Worm (Caenorhabditis elegans): ENCODE data around the gene nhr-15.

nhr-15 gene

ce11 chrV:349054-349453 lies 36.5 kb downstream of the nhr-15 start, which contains the start of gene atg-9 (continued):
- peak in 1 of 3 experiments; percentile 68 for TF ChIP-seq lin-35 (GFP tag; optimal IDR thresholded peaks at IDR 0.05)
- no peak for TF ChIP-seq sdz-38 (tag; optimal IDR thresholded peaks at IDR 0.05)
- TF ChIP-seq snpc-4 (GFP tag; optimal IDR thresholded peaks at IDR 0.05): no peak
- TF ChIP-seq snpc-4 (tag; optimal IDR thresholded peaks at IDR 0.05): peak in 2 of 4 experiments; percentile 29 to 53
- TF ChIP-seq attf-5 (GFP tag; optimal IDR thresholded peaks at IDR 0.05): peak; percentile 89
- TF ChIP-seq lsy-27 (tag; optimal IDR thresholded peaks at IDR 0.05; ENCODE audit: borderline replicate concordance, insufficient read depth): no peak
- TF ChIP-seq cebp-1 (GFP tag; IDR thresholded peaks at IDR 0.05): no peak
- TF ChIP-seq cebp-1 (tag; optimal IDR thresholded peaks at IDR 0.05): peak; percentile 83
- peak; percentile 54 for TF ChIP-seq ceh-100 (GFP tag; IDR thresholded peaks at IDR 0.05)
- TF ChIP-seq rcor-1 (GFP tag; IDR thresholded peaks at IDR 0.05): peak; percentile 57
- TF ChIP-seq repo-1 (tag; optimal IDR thresholded peaks at IDR 0.05): peak; percentile 41
- TF ChIP-seq unc-130 (GFP tag; optimal IDR thresholded peaks at IDR 0.05): no peak
- TF ChIP-seq egl-18 (GFP tag; IDR thresholded peaks at IDR 0.05): no peak
- TF ChIP-seq tbx-9 (tag; optimal IDR thresholded peaks at IDR 0.05; ENCODE audit: borderline replicate concordance): no peak
- TF ChIP-seq ztf-25 (GFP tag; IDR thresholded peaks at IDR 0.05): no peak
- TF ChIP-seq pbrm-1 (GFP tag; IDR thresholded peaks at IDR 0.05): peak; percentile 71

ce11 chrV:350822-351221 lies 38.3 kb downstream of the nhr-15 start:
- TF ChIP-seq nfyb-1 (GFP tag; IDR thresholded peaks at IDR 0.05) (peak; percentile 16; the same call in 1 of the 2 replicates), attf-6 (GFP tag; IDR thresholded peaks at IDR 0.05) (no peak)

- no peak for TF ChIP-seq ets-4 (GFP tag; optimal IDR thresholded peaks at IDR 0.05)
- no peak for TF ChIP-seq B0019.2 (GFP tag; conservative IDR thresholded peaks at IDR 0.05)
- no peak for TF ChIP-seq snpc-1.3 (tag; optimal IDR thresholded peaks at IDR 0.05; ENCODE audit: insufficient read depth)
- TF ChIP-seq F55B11.4 (tag; optimal IDR thresholded peaks at IDR 0.05; ENCODE audit: borderline replicate concordance, insufficient read depth): no peak
- TF ChIP-seq gei-17 (GFP tag; optimal IDR thresholded peaks at IDR 0.05): no peak
- no peak for TF ChIP-seq Y56A3A.18 (GFP tag; IDR thresholded peaks at IDR 0.05)
- no peak for TF ChIP-seq egl-44 (GFP tag; IDR thresholded peaks at IDR 0.05)
- no peak for TF ChIP-seq let-526 (GFP tag; IDR thresholded peaks at IDR 0.05)
- no peak for TF ChIP-seq pha-4 (tag; optimal IDR thresholded peaks at IDR 0.05)
- no peak for TF ChIP-seq nfya-2 (GFP tag; IDR thresholded peaks at IDR 0.05)
- TF ChIP-seq Y79H2A.3 (GFP tag; conservative IDR thresholded peaks at IDR 0.05): no peak
- no peak for TF ChIP-seq sea-2 (GFP tag; IDR thresholded peaks at IDR 0.05)
- no peak for TF ChIP-seq B0336.3 (GFP tag; IDR thresholded peaks at IDR 0.05)
- no peak for TF ChIP-seq xnd-1 (tag; optimal IDR thresholded peaks at IDR 0.05)
- no peak for TF ChIP-seq Y95B8A.8 (GFP tag; IDR thresholded peaks at IDR 0.05)
Observed at ce11 chrV:351787-352186, 39.3 kb downstream of the nhr-15 start.

- no peak for TF ChIP-seq ztf-22 (GFP tag; optimal IDR thresholded peaks at IDR 0.05)
- peak; percentile 87 for TF ChIP-seq zfh-2 (GFP tag; conservative IDR thresholded peaks at IDR 0.05)
- 0 out of 2 replicates have a peak, but pooled peaks have one; percentile 74 for TF ChIP-seq F37B4.10 (GFP tag; IDR thresholded peaks at IDR 0.05)
- TF ChIP-seq egrh-3 (GFP tag; IDR thresholded peaks at IDR 0.05): peak; percentile 63; the same call in 1 of the 2 replicates
- TF ChIP-seq ama-1 (optimal IDR thresholded peaks at IDR 0.05): no peak
- TF ChIP-seq ama-1 (GFP tag; optimal IDR thresholded peaks at IDR 0.05): no peak
- TF ChIP-seq unc-130 (GFP tag; optimal IDR thresholded peaks at IDR 0.05): no peak
Observed at ce11 chrV:356959-357702, 44.6 kb downstream of the nhr-15 start.
